Worm (Caenorhabditis elegans): ENCODE results near the gene Y37E11B.6.

DNA sequence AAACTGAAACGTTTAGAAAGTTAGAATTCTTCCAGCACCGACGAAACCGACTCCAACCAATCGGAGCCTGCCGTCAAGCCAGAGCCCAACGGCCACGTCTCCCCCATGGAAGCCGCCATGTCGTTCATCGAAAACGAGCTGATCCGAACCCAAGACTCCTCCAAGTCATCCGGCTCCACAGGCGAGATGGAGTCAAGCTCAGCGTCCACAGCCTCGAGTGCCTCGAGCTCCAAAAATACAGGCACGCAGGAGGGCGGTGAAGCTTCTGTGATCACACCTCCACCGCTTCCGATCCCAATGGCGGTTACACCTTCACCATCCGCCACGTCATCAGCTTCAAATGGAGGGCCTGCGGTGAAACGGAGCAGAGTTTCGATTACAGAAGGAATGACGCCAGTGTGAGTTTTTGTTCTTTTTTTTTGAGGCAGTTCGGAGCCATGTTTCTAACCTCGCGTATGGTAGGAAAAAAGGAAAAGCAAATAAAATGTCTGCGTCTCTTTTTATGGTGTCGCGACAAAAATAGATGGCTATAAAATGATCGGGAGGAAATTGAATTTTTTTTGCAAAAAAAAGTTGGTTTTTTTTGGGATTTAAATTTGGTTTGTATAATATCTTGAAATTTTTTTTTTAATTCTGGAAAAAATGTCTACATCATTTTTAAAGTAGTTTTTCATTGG lies 39.3 kb upstream of the Y37E11B.6 start:
- TF ChIP-seq tab-1 (GFP tag; IDR thresholded peaks at IDR 0.05) (no peak), flt-1 (GFP tag; IDR thresholded peaks at IDR 0.05) (no peak), T22C8.4 (GFP tag; IDR thresholded peaks at IDR 0.05) (no peak)

Data from whole organism, midembryonic.